Fruit fly (Drosophila melanogaster): ENCODE data around the gene cyst.
A peak's percentile ranks its signal among the peaks of the same experiment; 100 is the strongest.

The cyst gene

dm6 chr2L:19549412-19549811, 40.8 kb upstream of the cyst start (continued):
- TF ChIP-seq sug (tag; optimal IDR thresholded peaks at IDR 0.05) (peak; percentile 72), lbe (GFP tag; optimal IDR thresholded peaks at IDR 0.05) (no peak), CG17802 (tag; optimal IDR thresholded peaks at IDR 0.05) (no peak), tup (GFP tag; optimal IDR thresholded peaks at IDR 0.05) (no peak), Six4 (GFP tag; optimal IDR thresholded peaks at IDR 0.05) (no peak), crol (GFP tag; IDR thresholded peaks at IDR 0.05) (no peak), az2 (GFP tag; optimal IDR thresholded peaks at IDR 0.05) (no peak), CG8478 (optimal IDR thresholded peaks at IDR 0.05) (no peak), nom (GFP tag; optimal IDR thresholded peaks at IDR 0.05) (peak; percentile 78), MESR4 (GFP tag; optimal IDR thresholded peaks at IDR 0.05) (no peak), CG9215 (GFP tag; IDR thresholded peaks at IDR 0.05) (no peak), CG34376 (GFP tag; optimal IDR thresholded peaks at IDR 0.05) (peak; percentile 92), corto (GFP tag; optimal IDR thresholded peaks at IDR 0.05) (peak; percentile 35), her (GFP tag; optimal IDR thresholded peaks at IDR 0.05) (no peak), Atf-2 (GFP tag; optimal IDR thresholded peaks at IDR 0.05) (no peak), CG4282 (GFP tag; optimal IDR thresholded peaks at IDR 0.05) (no peak), oc (tag; optimal IDR thresholded peaks at IDR 0.05) (peak; percentile 62), sc (optimal IDR thresholded peaks at IDR 0.05) (no peak), sc (GFP tag; optimal IDR thresholded peaks at IDR 0.05) (no peak), otp (GFP tag; IDR thresholded peaks at IDR 0.05) (peak; percentile 55; the same call in 1 of the 3 replicates), stwl (tag; optimal IDR thresholded peaks at IDR 0.05) (no peak), CG7786 (GFP tag; optimal IDR thresholded peaks at IDR 0.05) (no peak), sima (GFP tag; optimal IDR thresholded peaks at IDR 0.05) (no peak)

- TF ChIP-seq BtbVII (GFP tag; optimal IDR thresholded peaks at IDR 0.05) (peak; percentile 86), nerfin-1 (tag; optimal IDR thresholded peaks at IDR 0.05) (no peak), Pdp1 (GFP tag; optimal IDR thresholded peaks at IDR 0.05) (peak in 1 of 2 experiments; percentile 39), Eip74EF (GFP tag; optimal IDR thresholded peaks at IDR 0.05) (peak in 1 of 2 experiments; percentile 7), eve (GFP tag; optimal IDR thresholded peaks at IDR 0.05) (peak in 1 of 2 experiments; percentile 38), mirr (GFP tag; optimal IDR thresholded peaks at IDR 0.05) (peak; percentile 53), wek (GFP tag; optimal IDR thresholded peaks at IDR 0.05) (peak; percentile 23), sd (tag; optimal IDR thresholded peaks at IDR 0.05) (peak; percentile 14), CG12744 (GFP tag; optimal IDR thresholded peaks at IDR 0.05) (no peak), disco-r (GFP tag; optimal IDR thresholded peaks at IDR 0.05) (no peak), CG2199 (GFP tag; IDR thresholded peaks at IDR 0.05) (0 out of 3 replicates have a peak, but pooled peaks have one; percentile 6), CG6689 (GFP tag; IDR thresholded peaks at IDR 0.05) (no peak), sens (GFP tag) (peak; percentile 78), Side (GFP tag; optimal IDR thresholded peaks at IDR 0.05) (no peak), exex (tag; optimal IDR thresholded peaks at IDR 0.05) (peak; percentile 36), Deaf1 (tag; optimal IDR thresholded peaks at IDR 0.05) (peak; percentile 40), Med (GFP tag) (peak; percentile 44), Trl (optimal IDR thresholded peaks at IDR 0.05) (peak; percentile 59 to 87), Trl (GFP tag; optimal IDR thresholded peaks at IDR 0.05) (no peak), nom (GFP tag; optimal IDR thresholded peaks at IDR 0.05) (peak; percentile 2), Fer3 (tag; optimal IDR thresholded peaks at IDR 0.05) (no peak), CG34224 (GFP tag; IDR thresholded peaks at IDR 0.05; ENCODE audit: partially characterized antibody) (peak; percentile 36; the same call in 1 of the 3 replicates), chinmo (GFP tag; IDR thresholded peaks at IDR 0.05; ENCODE audit: partially characterized antibody) (peak; percentile 92; the same call in 3 of the 4 replicates), CG13894 (tag; optimal IDR thresholded peaks at IDR 0.05) (peak; percentile 29), kay (GFP tag; optimal IDR thresholded peaks at IDR 0.05) (peak; percentile 56), CG34376 (GFP tag; optimal IDR thresholded peaks at IDR 0.05) (peak; percentile 42), D19B (GFP tag; optimal IDR thresholded peaks at IDR 0.05) (peak; percentile 43), CrebB (tag; optimal IDR thresholded peaks at IDR 0.05) (peak; percentile 54), crp (GFP tag; optimal IDR thresholded peaks at IDR 0.05) (peak in 1 of 2 experiments; percentile 44), CG17385 (GFP tag; optimal IDR thresholded peaks at IDR 0.05) (peak; percentile 4)
These were observed 39.6 kb upstream of the cyst start, which contains the start of gene Tep4 for dm6 chr2L:19548158-19548557. Tep4 (plus strand) TSS chr2L:19548507.
